Fruit fly (Drosophila melanogaster) whole organism, wandering third instar larva: Measurements from ENCODE around the gene Lcp65Ab1.
"Not testable (repeated sequence)": the region's sequence is repeated elsewhere in the genome, so short reads cannot be mapped to it uniquely, and the experiment has no call there.

ENCODE experiments used
- Dif ChIP-seq: fragments of 200-275, 200-300 bp; sonication (Bioruptor generic); optimal IDR thresholded peaks from 2 replicates; lab custom pipeline; 2018; ENCODE audit warnings: missing biosample characterization, missing genetic modification characterization; ENCODE audit not compliant: partially characterized antibody
- GATAd ChIP-seq: sonication (Bioruptor generic); optimal IDR thresholded peaks from 2 replicates; lab custom pipeline; 2016; ENCODE audit warnings: missing biosample characterization, missing genetic modification characterization
- Hnf4 ChIP-seq: fragments of 200-800 bp; sonication (Bioruptor generic); optimal IDR thresholded peaks from 2 replicates; lab custom pipeline; 2016; ENCODE audit warnings: missing biosample characterization, mild to moderate bottlenecking, missing genetic modification characterization
- Hr83 ChIP-seq: fragments of 200-300 bp; sonication (Bioruptor generic); optimal IDR thresholded peaks from 2 replicates; lab custom pipeline; 2016; ENCODE audit warnings: missing biosample characterization, mild to moderate bottlenecking, missing genetic modification characterization, moderate library complexity; ENCODE audit not compliant: poor library complexity, severe bottlenecking
- Vsx2 ChIP-seq: fragments of 200-300, 225-300 bp; sonication (Bioruptor generic); optimal IDR thresholded peaks from 2 replicates; lab custom pipeline; 2018; ENCODE audit warnings: missing biosample characterization, missing genetic modification characterization; ENCODE audit not compliant: partially characterized antibody
- ey ChIP-seq: fragments of 200-800 bp; sonication (Bioruptor generic); optimal IDR thresholded peaks from 2 replicates; lab custom pipeline; 2016; ENCODE audit warnings: missing biosample characterization, missing genetic modification characterization
- h ChIP-seq: fragments of 200-800 bp; sonication (Bioruptor generic); optimal IDR thresholded peaks from 3 replicates; lab custom pipeline; 2016; ENCODE audit warnings: missing biosample characterization, mild to moderate bottlenecking, missing genetic modification characterization
- jim ChIP-seq: fragments of 175-275, 200-325 bp; sonication (Bioruptor generic); optimal IDR thresholded peaks from 2 replicates; lab custom pipeline; 2016; ENCODE audit warnings: missing biosample characterization, mild to moderate bottlenecking, missing genetic modification characterization
- pan ChIP-seq: fragments of >200 bp; optimal IDR thresholded peaks from 2 replicates; lab custom pipeline; 2017
- rgr ChIP-seq: fragments of 200-800 bp; sonication (Bioruptor generic); optimal IDR thresholded peaks from 3 replicates; lab custom pipeline; 2016; ENCODE audit warnings: missing biosample characterization, mild to moderate bottlenecking, missing genetic modification characterization
- usp ChIP-seq: fragments of >200 bp; optimal IDR thresholded peaks from 2 replicates; lab custom pipeline; 2017; ENCODE audit warnings: missing biosample characterization, missing genetic modification characterization

DNA sequence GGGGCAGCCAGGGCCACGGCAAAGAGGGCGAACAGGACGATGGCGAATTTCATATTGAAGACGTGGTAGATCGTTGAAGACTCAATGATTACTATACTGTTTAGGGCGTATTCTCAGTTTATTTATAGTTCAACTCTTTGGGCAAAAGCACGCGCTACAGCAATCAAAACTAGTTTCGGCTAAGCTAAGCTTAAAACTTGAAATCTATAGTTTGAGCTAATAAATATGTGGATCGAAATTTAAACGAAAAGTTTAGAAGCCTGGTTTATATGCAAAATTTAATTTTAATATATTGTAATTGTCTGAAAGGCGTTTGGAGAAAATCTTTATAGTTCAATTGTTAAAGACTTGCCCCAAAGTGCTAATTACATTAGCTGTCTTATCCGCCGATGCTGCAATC is 1.5 kb upstream of the Lcp65Ab1 start, which contains the start of gene Cpr65Ax1:
- not testable (repeated sequence) for TF ChIP-seq pan (lab: Kevin White, UChicago); Dif (GFP tag; lab: Kevin White, UChicago); jim (GFP tag; lab: Kevin White, UChicago); rgr (GFP tag; lab: Kevin White, UChicago); usp (GFP tag; lab: Kevin White, UChicago); Hr83; Hnf4 (GFP tag; lab: Kevin White, UChicago); Vsx2 (GFP tag; lab: Kevin White, UChicago); GATAd (GFP tag; lab: Kevin White, UChicago); ey (GFP tag; lab: Kevin White, UChicago); h
